Worm (Caenorhabditis elegans) whole organism, L4/young adult: ENCODE results near the gene T26E4.7.

ENCODE experiments used
- W03F9.2 ChIP-seq: fragments of 150-350 bp; optimal IDR thresholded peaks from 2 replicates; lab custom pipeline; 2014; ENCODE audit warnings: missing biosample characterization, missing genetic modification characterization
- him-1 ChIP-seq: sonication (generic microtip); optimal IDR thresholded peaks from 2 replicates; lab custom pipeline; 2016; ENCODE audit warnings: missing genotype, missing genetic modification reagents, missing genetic modification characterization, missing compliant biosample characterization

- TF ChIP-seq him-1 (tag; lab: Kevin White, UChicago): no peak
- TF ChIP-seq W03F9.2 (tag; lab: Kevin White, UChicago): no peak
Observed at ce11 chrV:15782494-15782893, 10.9 kb upstream of the T26E4.7 start, which contains the start of gene T26E4.3.
